Fruit fly (Drosophila melanogaster) whole organism, embryonic: Measurements from ENCODE around the gene CG13920.

Experiments used
- BEAF-32 ChIP-seq: fragments of 200-800 bp; sonication (Bioruptor generic); optimal IDR thresholded peaks from 3 replicates; lab custom pipeline; 2017; ENCODE audit warnings: missing biosample characterization, missing genetic modification characterization, mild to moderate bottlenecking, moderate library complexity, missing genetic modification reagents
- CG10267 ChIP-seq: fragments of 200-800 bp; sonication (Bioruptor generic); optimal IDR thresholded peaks from 2 replicates; lab custom pipeline; 2018; ENCODE audit warnings: missing biosample characterization, mild to moderate bottlenecking, missing genetic modification characterization, moderate library complexity
- CG10431 ChIP-seq: fragments of 200-800 bp; sonication (Bioruptor generic); optimal IDR thresholded peaks from 3 replicates; lab custom pipeline; 2018; ENCODE audit warnings: missing biosample characterization, mild to moderate bottlenecking, missing genetic modification characterization
- CG12769 ChIP-seq: fragments of 200-800 bp; sonication (Bioruptor generic); optimal IDR thresholded peaks from 2 replicates; lab custom pipeline; 2019; ENCODE audit warnings: missing biosample characterization, mild to moderate bottlenecking, missing genetic modification characterization, moderate library complexity
- CG12942 ChIP-seq: fragments of 200-800 bp; sonication (Bioruptor generic); optimal IDR thresholded peaks from 3 replicates; lab custom pipeline; 2016; ENCODE audit warnings: missing biosample characterization, missing genetic modification characterization
- CG13624 ChIP-seq: fragments of 200-800 bp; sonication (Bioruptor generic); optimal IDR thresholded peaks from 2 replicates; lab custom pipeline; 2016; ENCODE audit warnings: missing biosample characterization, missing genetic modification characterization
- CG15073 ChIP-seq: fragments of 200-800 bp; sonication (Bioruptor generic); optimal IDR thresholded peaks from 2 replicates; lab custom pipeline; 2016; ENCODE audit warnings: missing biosample characterization, missing genetic modification characterization
- CG1603 ChIP-seq: fragments of 200-800 bp; sonication (Bioruptor generic); optimal IDR thresholded peaks from 2 replicates; lab custom pipeline; 2019; ENCODE audit warnings: missing biosample characterization, mild to moderate bottlenecking, missing genetic modification characterization, moderate library complexity
- CG16863 ChIP-seq: fragments of 200-800 bp; sonication (Bioruptor generic); optimal IDR thresholded peaks from 3 replicates; lab custom pipeline; 2016; ENCODE audit warnings: missing biosample characterization, missing genetic modification characterization
- CG17385 ChIP-seq: fragments of 200-800 bp; sonication (Bioruptor generic); optimal IDR thresholded peaks from 3 replicates; lab custom pipeline; 2018; ENCODE audit warnings: missing biosample characterization, mild to moderate bottlenecking, missing genetic modification characterization
- CG3995 ChIP-seq: fragments of 200-800 bp; sonication (Bioruptor generic); optimal IDR thresholded peaks from 3 replicates; lab custom pipeline; 2016; ENCODE audit warnings: missing biosample characterization, missing genetic modification characterization
- CG8388 ChIP-seq: fragments of 200-800 bp; sonication (Bioruptor generic); optimal IDR thresholded peaks from 2 replicates; lab custom pipeline; 2019; ENCODE audit warnings: missing biosample characterization, mild to moderate bottlenecking, missing genetic modification characterization, moderate library complexity
- CG8924 ChIP-seq: fragments of 200-800 bp; optimal IDR thresholded peaks from 3 replicates; lab custom pipeline; 2019; ENCODE audit warnings: missing biosample characterization, mild to moderate bottlenecking, missing genetic modification characterization, moderate library complexity
- CHES-1-like ChIP-seq: fragments of 200-800 bp; sonication (Bioruptor generic); optimal IDR thresholded peaks from 2 replicates; lab custom pipeline; 2016; ENCODE audit warnings: missing biosample characterization, missing genetic modification characterization
- CTCF ChIP-seq: fragments of 200-800 bp; sonication (Bioruptor generic); optimal IDR thresholded peaks from 2 replicates; lab custom pipeline; 2017; ENCODE audit warnings: missing biosample characterization, mild to moderate bottlenecking, missing genetic modification characterization, moderate library complexity
- Dad ChIP-seq: fragments of 200-800 bp; sonication (Bioruptor generic); optimal IDR thresholded peaks from 3 replicates; lab custom pipeline; 2016; ENCODE audit warnings: missing biosample characterization, missing genetic modification characterization
- Dbx ChIP-seq: fragments of 200-800 bp; sonication (Bioruptor generic); IDR thresholded peaks from 3 replicates; pipeline ENCODE4 v1.3.6; 2022; ENCODE audit warnings: missing biosample characterization, missing genetic modification characterization
- Doc3 ChIP-seq: fragments of 200-800 bp; sonication (Bioruptor generic); IDR thresholded peaks from 3 replicates; pipeline ENCODE4 v1.3.6; 2022; ENCODE audit warnings: missing biosample characterization, missing genetic modification characterization; ENCODE audit not compliant: partially characterized antibody
- ERR ChIP-seq: fragments of 200-800 bp; sonication (Bioruptor generic); optimal IDR thresholded peaks from 2 replicates; lab custom pipeline; 2016; ENCODE audit warnings: missing biosample characterization, missing genetic modification characterization
- Fer2 ChIP-seq: fragments of 200-800 bp; sonication (Bioruptor generic); optimal IDR thresholded peaks from 2 replicates; lab custom pipeline; 2018; ENCODE audit warnings: missing biosample characterization, mild to moderate bottlenecking, missing genetic modification characterization, moderate library complexity
- HmgD ChIP-seq: fragments of 200-800 bp; sonication (Bioruptor generic); optimal IDR thresholded peaks from 3 replicates; lab custom pipeline; 2016; ENCODE audit warnings: missing biosample characterization, missing genetic modification characterization
- Kr ChIP-seq: fragments of 200-800 bp; sonication (Bioruptor generic); optimal IDR thresholded peaks from 2 replicates; lab custom pipeline; 2017; ENCODE audit warnings: missing biosample characterization, mild to moderate bottlenecking, missing genetic modification characterization
- Med ChIP-seq: fragments of 200-800 bp; sonication (Bioruptor generic); peaks from one replicate; lab custom pipeline; 2016; ENCODE audit warnings: missing biosample characterization, missing genetic modification characterization, mild to moderate bottlenecking, inconsistent platforms, moderate library complexity
- Mrtf ChIP-seq: fragments of 200-800 bp; sonication (Bioruptor generic); IDR thresholded peaks from 3 replicates; pipeline ENCODE4 v1.3.6; 2022; ENCODE audit warnings: missing biosample characterization, missing genetic modification characterization
- Pdp1 ChIP-seq, 2 experiments: fragments of 200-800 bp; sonication (Bioruptor generic); optimal IDR thresholded peaks; 3 replicates each; lab custom pipeline; 2016; ENCODE audit warnings: missing biosample characterization in 2 of 2, missing genetic modification characterization in 2 of 2, mild to moderate bottlenecking in 1 of 2, moderate library complexity in 1 of 2
- Side ChIP-seq: fragments of 200-800 bp; sonication (Bioruptor generic); optimal IDR thresholded peaks from 2 replicates; lab custom pipeline; 2016; ENCODE audit warnings: missing biosample characterization, missing genetic modification characterization
- Sin3A ChIP-seq: fragments of >200 bp; optimal IDR thresholded peaks from 2 replicates; lab custom pipeline; 2018
- Ssrp ChIP-seq: fragments of 200-800 bp; sonication (Bioruptor generic); optimal IDR thresholded peaks from 2 replicates; lab custom pipeline; 2018; ENCODE audit warnings: missing biosample characterization, mild to moderate bottlenecking, missing genetic modification characterization, moderate library complexity
- Xbp1 ChIP-seq: fragments of 200-800 bp; sonication (Bioruptor generic); optimal IDR thresholded peaks from 3 replicates; lab custom pipeline; 2016; ENCODE audit warnings: missing biosample characterization, mild to moderate bottlenecking, missing genetic modification characterization
- YL-1 ChIP-seq: fragments of 200-800 bp; sonication (Bioruptor generic); optimal IDR thresholded peaks from 3 replicates; lab custom pipeline; 2017; ENCODE audit warnings: missing biosample characterization, mild to moderate bottlenecking, missing genetic modification characterization
- bab2 ChIP-seq: fragments of 200-800 bp; sonication (Bioruptor generic); optimal IDR thresholded peaks from 2 replicates; lab custom pipeline; 2016; ENCODE audit warnings: missing biosample characterization, missing genetic modification characterization
- dm ChIP-seq: fragments of 200-800 bp; sonication (Bioruptor generic); optimal IDR thresholded peaks from 3 replicates; lab custom pipeline; 2016; ENCODE audit warnings: missing biosample characterization, missing genetic modification characterization
- dmrt99B ChIP-seq: fragments of 200-800 bp; sonication (Bioruptor generic); optimal IDR thresholded peaks from 2 replicates; lab custom pipeline; 2018; ENCODE audit warnings: missing biosample characterization, mild to moderate bottlenecking, missing genetic modification characterization, moderate library complexity
- dpn ChIP-seq, 2 experiments: fragments of 200-800 bp; sonication (Bioruptor generic); optimal IDR thresholded peaks; 3 replicates each; lab custom pipeline; 2016; ENCODE audit warnings: missing biosample characterization in 2 of 2, missing genetic modification characterization in 2 of 2
- fd96Cb ChIP-seq: fragments of 200-800 bp; sonication (Bioruptor generic); optimal IDR thresholded peaks from 2 replicates; lab custom pipeline; 2018; ENCODE audit warnings: missing biosample characterization, mild to moderate bottlenecking, missing genetic modification characterization, moderate library complexity
- grau ChIP-seq: fragments of 200-800 bp; optimal IDR thresholded peaks from 3 replicates; lab custom pipeline; 2019; ENCODE audit warnings: missing biosample characterization, mild to moderate bottlenecking, missing genetic modification characterization, moderate library complexity
- her ChIP-seq: fragments of 200-800 bp; sonication (Bioruptor generic); optimal IDR thresholded peaks from 2 replicates; lab custom pipeline; 2016; ENCODE audit warnings: missing biosample characterization, missing genetic modification characterization
- kay ChIP-seq: fragments of 200-800 bp; sonication (Bioruptor generic); optimal IDR thresholded peaks from 2 replicates; lab custom pipeline; 2016; ENCODE audit warnings: missing biosample characterization, missing genetic modification characterization
- ken ChIP-seq: fragments of 200-800 bp; sonication (Bioruptor generic); IDR thresholded peaks from 3 replicates; pipeline ENCODE4 v1.3.6; 2022; ENCODE audit warnings: missing biosample characterization, missing genetic modification characterization
- maf-S ChIP-seq: fragments of 200-800 bp; sonication (Bioruptor generic); optimal IDR thresholded peaks from 2 replicates; lab custom pipeline; 2016; ENCODE audit warnings: missing biosample characterization, missing genetic modification characterization
- mam ChIP-seq: fragments of 200-800 bp; sonication (Bioruptor generic); optimal IDR thresholded peaks from 3 replicates; lab custom pipeline; 2016; ENCODE audit warnings: missing biosample characterization, missing genetic modification characterization
- mirr ChIP-seq: fragments of 200-800 bp; sonication (Bioruptor generic); optimal IDR thresholded peaks from 3 replicates; lab custom pipeline; 2018; ENCODE audit warnings: missing biosample characterization, mild to moderate bottlenecking, missing genetic modification characterization
- nerfin-1 ChIP-seq: fragments of 200-800 bp; sonication (Bioruptor generic); optimal IDR thresholded peaks from 3 replicates; lab custom pipeline; 2019; ENCODE audit warnings: missing biosample characterization, mild to moderate bottlenecking, missing genetic modification characterization, moderate library complexity
- phol ChIP-seq: fragments of 200-800 bp; sonication (Bioruptor generic); optimal IDR thresholded peaks from 3 replicates; lab custom pipeline; 2018; ENCODE audit warnings: missing biosample characterization, mild to moderate bottlenecking, missing genetic modification characterization, moderate library complexity
- schlank ChIP-seq: fragments of 200-800 bp; sonication (Bioruptor generic); optimal IDR thresholded peaks from 2 replicates; lab custom pipeline; 2018; ENCODE audit warnings: missing biosample characterization, mild to moderate bottlenecking, missing genetic modification characterization
- seq ChIP-seq: fragments of 200-800 bp; sonication (Bioruptor generic); IDR thresholded peaks from 2 replicates; pipeline ENCODE4 v1.3.6; 2022; ENCODE audit warnings: missing biosample characterization, missing genetic modification characterization
- sisA ChIP-seq: fragments of 200-800 bp; sonication (Bioruptor generic); IDR thresholded peaks from 2 replicates; pipeline ENCODE4 v1.3.6; 2022; ENCODE audit warnings: missing biosample characterization, missing genetic modification characterization
- slbo ChIP-seq: fragments of 200-800 bp; sonication (Bioruptor generic); IDR thresholded peaks from 2 replicates; pipeline ENCODE4 v1.3.6; 2022; ENCODE audit warnings: missing biosample characterization, missing genetic modification characterization
- ttk ChIP-seq: fragments of 200-800 bp; sonication (Bioruptor generic); IDR thresholded peaks from 2 replicates; pipeline ENCODE4 v2.1.2; 2022; ENCODE audit warnings: missing biosample characterization, missing genetic modification characterization
- twi ChIP-seq: fragments of 200-800 bp; optimal IDR thresholded peaks from 2 replicates; lab custom pipeline; 2019; ENCODE audit warnings: missing biosample characterization, mild to moderate bottlenecking, missing genetic modification characterization, moderate library complexity
- usp ChIP-seq: fragments of >200 bp; optimal IDR thresholded peaks from 2 replicates; lab custom pipeline; 2017; ENCODE audit warnings: missing biosample characterization, missing genetic modification characterization

The CG13920 gene

DNA sequence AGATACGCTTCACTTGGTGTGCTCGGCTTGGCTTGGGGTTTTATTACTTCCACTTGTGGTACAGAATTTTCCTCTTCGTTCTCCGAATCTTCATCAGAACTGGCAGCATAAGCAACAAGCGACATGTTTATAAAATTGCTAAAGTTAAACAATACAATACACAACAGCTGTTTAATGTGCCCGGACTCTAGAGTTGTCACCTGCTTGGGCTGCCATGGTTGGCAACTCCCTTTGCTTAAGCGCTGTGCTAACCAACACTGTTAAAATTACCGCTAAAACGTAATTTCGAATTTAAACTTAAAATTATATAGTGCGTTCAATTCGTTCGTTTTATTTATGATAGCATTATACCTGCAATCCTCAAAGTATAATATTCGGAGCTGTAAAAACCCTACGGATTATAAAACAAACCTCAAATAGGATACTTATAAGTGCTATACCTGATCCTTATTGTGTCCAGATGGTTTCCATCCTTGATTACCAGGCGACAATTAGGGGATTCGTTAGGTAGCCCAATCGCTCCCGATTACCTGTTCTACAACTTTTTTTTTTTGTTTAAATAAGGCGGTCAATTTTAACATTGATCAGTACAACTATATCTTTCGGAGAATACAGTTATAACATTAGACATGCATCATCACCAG is 1.3 kb upstream of the CG13920 start, which contains the start of the genes CG17249 and Bro:
Gene CG17249, minus strand, starts transcription at position 189 of the 644 bp plus-strand sequence.
Gene Bro, plus strand, starts transcription at position 594 of the 644 bp plus-strand sequence.
- TF ChIP-seq ERR (peak; percentile 59), seq (no peak), CG10431 (GFP tag; lab: Kevin White, UChicago) (no peak), twi (tag; lab: Kevin White, UChicago) (no peak), CG17385 (GFP tag; lab: Kevin White, UChicago) (peak; percentile 38), grau (tag; lab: Kevin White, UChicago) (peak; percentile 13), maf-S (peak; percentile 32), dm (GFP tag; lab: Kevin White, UChicago) (peak; percentile 39), her (GFP tag; lab: Kevin White, UChicago) (peak; percentile 50), Mrtf (GFP tag; lab: Robert Waterston, UW) (no peak), BEAF-32 (GFP tag; lab: Kevin White, UChicago) (peak; percentile 39), CG1603 (peak; percentile 85), dpn (GFP tag; optimal IDR thresholded peaks at IDR 0.05; lab: Kevin White, UChicago) (peak; percentile 41 to 64), Dad (GFP tag; lab: Kevin White, UChicago) (peak; percentile 8), schlank (tag; lab: Kevin White, UChicago) (no peak), HmgD (GFP tag; lab: Kevin White, UChicago) (peak; percentile 30), CG15073 (GFP tag; lab: Kevin White, UChicago) (no peak), slbo (peak; percentile 75), fd96Cb (no peak), Pdp1 (GFP tag; optimal IDR thresholded peaks at IDR 0.05; lab: Kevin White, UChicago) (peak in 1 of 2 experiments; percentile 62), CTCF (no peak), kay (GFP tag; lab: Kevin White, UChicago) (no peak), CHES-1-like (GFP tag; lab: Kevin White, UChicago) (peak; percentile 55), Med (peak; percentile 94), usp (GFP tag; lab: Kevin White, UChicago) (no peak), CG12769 (peak; percentile 59), Side (GFP tag; lab: Kevin White, UChicago) (peak; percentile 24), CG10267 (peak; percentile 98), Ssrp (tag; lab: Kevin White, UChicago) (no peak), CG16863 (GFP tag; lab: Kevin White, UChicago) (peak; percentile 42), CG13624 (GFP tag; lab: Kevin White, UChicago) (peak; percentile 97), YL-1 (GFP tag; lab: Kevin White, UChicago) (peak; percentile 27), CG8388 (GFP tag; lab: Kevin White, UChicago) (peak; percentile 92), Fer2 (tag; lab: Kevin White, UChicago) (no peak), Doc3 (0 out of 3 replicates have a peak, but pooled peaks have one; percentile 21), sisA (GFP tag; lab: Robert Waterston, UW) (no peak), mirr (GFP tag; lab: Kevin White, UChicago) (no peak), nerfin-1 (tag; lab: Kevin White, UChicago) (no peak), bab2 (GFP tag; lab: Kevin White, UChicago) (peak; percentile 14), ttk (GFP tag; lab: Robert Waterston, UW) (no peak), ken (GFP tag; lab: Robert Waterston, UW) (peak; percentile 69), CG8924 (tag; lab: Kevin White, UChicago) (peak; percentile 37), dmrt99B (tag; lab: Kevin White, UChicago) (no peak), Kr (GFP tag; lab: Kevin White, UChicago) (no peak), Dbx (GFP tag; lab: Robert Waterston, UW) (0 out of 3 replicates have a peak, but pooled peaks have one; percentile 39), mam (GFP tag; lab: Kevin White, UChicago) (peak; percentile 21), Xbp1 (GFP tag; lab: Kevin White, UChicago) (peak; percentile 68), phol (tag; lab: Kevin White, UChicago) (peak; percentile 37), CG3995 (peak; percentile 5), CG12942 (GFP tag; lab: Kevin White, UChicago) (peak; percentile 9), Sin3A (peak; percentile 50)
